Fruit fly (Drosophila melanogaster) whole organism, prepupa: ENCODE data around the gene CSN8.
A peak's percentile ranks its signal among the peaks of the same experiment; 100 is the strongest.

Experiments used
- CG10631 ChIP-seq: fragments of 200-800 bp; sonication (Bioruptor generic); optimal IDR thresholded peaks from 2 replicates; lab custom pipeline; 2016; ENCODE audit warnings: missing biosample characterization, missing genetic modification characterization
- CG10669 ChIP-seq: fragments of 200-800 bp; sonication (Bioruptor generic); optimal IDR thresholded peaks from 3 replicates; lab custom pipeline; 2018; ENCODE audit warnings: missing biosample characterization, mild to moderate bottlenecking, missing genetic modification characterization, moderate library complexity
- CG11762 ChIP-seq: fragments of 200-800 bp; sonication (Bioruptor generic); optimal IDR thresholded peaks from 3 replicates; lab custom pipeline; 2016; ENCODE audit warnings: missing biosample characterization, missing genetic modification characterization; ENCODE audit not compliant: insufficient read depth
- CG15336 ChIP-seq: fragments of 200-800 bp; sonication (Bioruptor generic); IDR thresholded peaks from 2 replicates; pipeline ENCODE4 v1.3.6; 2022; ENCODE audit warnings: missing biosample characterization, missing genetic modification characterization
- CG1621 ChIP-seq: fragments of 200-800 bp; sonication (Bioruptor generic); optimal IDR thresholded peaks from 3 replicates; lab custom pipeline; 2018; ENCODE audit warnings: missing biosample characterization, mild to moderate bottlenecking, missing genetic modification characterization
- CG16779 ChIP-seq: fragments of 200-800 bp; sonication (Bioruptor generic); optimal IDR thresholded peaks from 3 replicates; lab custom pipeline; 2017; ENCODE audit warnings: missing biosample characterization, mild to moderate bottlenecking, missing genetic modification characterization
- CG3032 ChIP-seq: fragments of 200-800 bp; optimal IDR thresholded peaks from 2 replicates; lab custom pipeline; 2019; ENCODE audit warnings: missing biosample characterization, mild to moderate bottlenecking, missing genetic modification characterization, moderate library complexity
- CG31627 ChIP-seq: fragments of 200-800 bp; sonication (Bioruptor generic); optimal IDR thresholded peaks from 3 replicates; lab custom pipeline; 2016; ENCODE audit warnings: missing biosample characterization, missing genetic modification characterization
- CG32006 ChIP-seq: fragments of 200-800 bp; sonication (Bioruptor generic); optimal IDR thresholded peaks from 3 replicates; lab custom pipeline; 2017; ENCODE audit warnings: missing biosample characterization, mild to moderate bottlenecking, missing genetic modification characterization
- CG34406 ChIP-seq: fragments of 200-800 bp; sonication (Bioruptor generic); optimal IDR thresholded peaks from 3 replicates; lab custom pipeline; 2016; ENCODE audit warnings: missing biosample characterization, missing genetic modification characterization
- CG3919 ChIP-seq: fragments of 200-800 bp; sonication (Bioruptor generic); optimal IDR thresholded peaks from 3 replicates; lab custom pipeline; 2016; ENCODE audit warnings: missing biosample characterization, missing genetic modification characterization
- CG4318 ChIP-seq: fragments of 200-800 bp; sonication (Bioruptor generic); optimal IDR thresholded peaks from 3 replicates; lab custom pipeline; 2017; ENCODE audit warnings: missing biosample characterization, mild to moderate bottlenecking, missing genetic modification characterization
- CG6163 ChIP-seq: fragments of 200-800 bp; sonication (Bioruptor generic); IDR thresholded peaks from 3 replicates; pipeline ENCODE4 v1.3.6; 2022; ENCODE audit warnings: missing biosample characterization, missing genetic modification characterization
- CG6276 ChIP-seq: fragments of 200-800 bp; sonication (Bioruptor generic); optimal IDR thresholded peaks from 2 replicates; lab custom pipeline; 2017; ENCODE audit warnings: missing biosample characterization, mild to moderate bottlenecking, missing genetic modification characterization
- CG6792 ChIP-seq: fragments of 200-800 bp; sonication (Bioruptor generic); optimal IDR thresholded peaks from 3 replicates; lab custom pipeline; 2016; ENCODE audit warnings: missing biosample characterization, missing genetic modification characterization
- CG6854 ChIP-seq: fragments of 200-800 bp; sonication (Bioruptor generic); optimal IDR thresholded peaks from 2 replicates; lab custom pipeline; 2017; ENCODE audit warnings: missing biosample characterization, mild to moderate bottlenecking, missing genetic modification characterization
- CG8119 ChIP-seq: fragments of 200-800 bp; sonication (Bioruptor generic); IDR thresholded peaks from 3 replicates; pipeline ENCODE4 v1.3.6; 2022; ENCODE audit warnings: missing biosample characterization, missing genetic modification characterization
- CG8319 ChIP-seq: fragments of 200-800 bp; sonication (Bioruptor generic); optimal IDR thresholded peaks from 3 replicates; lab custom pipeline; 2016; ENCODE audit warnings: missing biosample characterization, missing genetic modification characterization
- CG9139 ChIP-seq: fragments of 200-800 bp; sonication (Bioruptor generic); optimal IDR thresholded peaks from 3 replicates; lab custom pipeline; 2017; ENCODE audit warnings: missing biosample characterization, mild to moderate bottlenecking, missing genetic modification characterization
- Eip78C ChIP-seq: fragments of 200-800 bp; sonication (Bioruptor generic); peaks from one replicate; lab custom pipeline; 2016; ENCODE audit warnings: missing biosample characterization, missing genetic modification characterization
- Eip93F ChIP-seq: fragments of 200-800 bp; sonication (Bioruptor generic); optimal IDR thresholded peaks from 2 replicates; lab custom pipeline; 2016; ENCODE audit warnings: missing biosample characterization, mild to moderate bottlenecking, missing genetic modification characterization
- Ets96B ChIP-seq: fragments of 200-800 bp; optimal IDR thresholded peaks from 2 replicates; lab custom pipeline; 2019; ENCODE audit warnings: missing biosample characterization, mild to moderate bottlenecking, missing genetic modification characterization, moderate library complexity
- Hr38 ChIP-seq: sonication (Bioruptor generic); optimal IDR thresholded peaks from 2 replicates; lab custom pipeline; 2016; ENCODE audit warnings: missing biosample characterization, missing genetic modification characterization
- Hr39 ChIP-seq: fragments of 200-800 bp; sonication (Bioruptor generic); optimal IDR thresholded peaks from 2 replicates; lab custom pipeline; 2016; ENCODE audit warnings: missing biosample characterization, missing genetic modification characterization
- Lpt ChIP-seq: fragments of 200-800 bp; sonication (Bioruptor generic); optimal IDR thresholded peaks from 3 replicates; lab custom pipeline; 2016; ENCODE audit warnings: missing biosample characterization, missing genetic modification characterization
- Met ChIP-seq: fragments of 200-800 bp; sonication (Bioruptor generic); optimal IDR thresholded peaks from 3 replicates; lab custom pipeline; 2016; ENCODE audit warnings: missing biosample characterization, missing genetic modification characterization
- OdsH ChIP-seq: fragments of 200-800 bp; sonication (Bioruptor generic); optimal IDR thresholded peaks from 3 replicates; lab custom pipeline; 2016; ENCODE audit warnings: missing biosample characterization, missing genetic modification characterization
- Sox102F ChIP-seq: fragments of 200-800 bp; sonication (Bioruptor generic); optimal IDR thresholded peaks from 2 replicates; lab custom pipeline; 2016; ENCODE audit warnings: missing biosample characterization, mild to moderate bottlenecking, missing genetic modification characterization
- achi ChIP-seq: fragments of 200-800 bp; sonication (Bioruptor generic); optimal IDR thresholded peaks from 3 replicates; lab custom pipeline; 2016; ENCODE audit warnings: missing biosample characterization, missing genetic modification characterization
- acj6 ChIP-seq: fragments of 200-800 bp; sonication (Bioruptor generic); optimal IDR thresholded peaks from 3 replicates; lab custom pipeline; 2016; ENCODE audit warnings: missing biosample characterization, missing genetic modification characterization
- cyc ChIP-seq: fragments of 200-800 bp; sonication (Bioruptor generic); optimal IDR thresholded peaks from 3 replicates; lab custom pipeline; 2016; ENCODE audit warnings: missing biosample characterization, missing genetic modification characterization
- dsx ChIP-seq: fragments of 200-800 bp; optimal IDR thresholded peaks from 3 replicates; lab custom pipeline; 2019; ENCODE audit warnings: missing biosample characterization, mild to moderate bottlenecking, missing genetic modification characterization, moderate library complexity; ENCODE audit not compliant: poor library complexity, severe bottlenecking
- eg ChIP-seq: fragments of 200-800 bp; sonication (Bioruptor generic); IDR thresholded peaks from 3 replicates; pipeline ENCODE4 v1.3.6; 2022; ENCODE audit warnings: missing biosample characterization, missing genetic modification characterization
- esn ChIP-seq: fragments of 200-800 bp; sonication (Bioruptor generic); optimal IDR thresholded peaks from 2 replicates; lab custom pipeline; 2016; ENCODE audit warnings: missing biosample characterization, mild to moderate bottlenecking, missing genetic modification characterization, moderate library complexity
- fd85E ChIP-seq: fragments of 200-800 bp; sonication (Bioruptor generic); optimal IDR thresholded peaks from 3 replicates; lab custom pipeline; 2016; ENCODE audit warnings: missing biosample characterization, missing genetic modification characterization
- fkh ChIP-seq: fragments of 200-800 bp; sonication (Bioruptor generic); optimal IDR thresholded peaks from 3 replicates; lab custom pipeline; 2017; ENCODE audit warnings: missing biosample characterization, mild to moderate bottlenecking, missing genetic modification characterization, moderate library complexity
- lz ChIP-seq: fragments of 200-800 bp; sonication (Bioruptor generic); optimal IDR thresholded peaks from 3 replicates; lab custom pipeline; 2016; ENCODE audit warnings: missing biosample characterization, missing genetic modification characterization
- pdm3 ChIP-seq: fragments of 200-800 bp; sonication (Bioruptor generic); optimal IDR thresholded peaks from 3 replicates; lab custom pipeline; 2016; ENCODE audit warnings: missing biosample characterization, missing genetic modification characterization
- ss ChIP-seq, 2 experiments: fragments of 200-800 bp; sonication (Bioruptor generic); optimal IDR thresholded peaks; 2 replicates in 1 of 2; 3 replicates in 1 of 2; lab custom pipeline; 2017 to 2018; ENCODE audit warnings: mild to moderate bottlenecking in 2 of 2, missing biosample characterization in 2 of 2, missing genetic modification characterization in 2 of 2, moderate library complexity in 1 of 2
- svp ChIP-seq: fragments of 200-800 bp; sonication (Bioruptor generic); peaks from one replicate; lab custom pipeline; 2016; ENCODE audit warnings: missing biosample characterization, missing genetic modification characterization
- topi ChIP-seq: fragments of 200-800 bp; sonication (Bioruptor generic); optimal IDR thresholded peaks from 3 replicates; lab custom pipeline; 2016; ENCODE audit warnings: missing biosample characterization, missing genetic modification characterization
- vri ChIP-seq: fragments of 200-800 bp; sonication (Bioruptor generic); optimal IDR thresholded peaks from 3 replicates; lab custom pipeline; 2016; ENCODE audit warnings: missing biosample characterization, mild to moderate bottlenecking, missing genetic modification characterization

CSN8 gene

dm6 chr2L:8319858-8320525 lies 44.7 kb upstream of the CSN8 start, which contains the start of the genes mtsh and strat (continued):
- TF ChIP-seq dsx (GFP tag; lab: Kevin White, UChicago), result peak; percentile 85

- 0 out of 3 replicates have a peak, but pooled peaks have one; percentile 13 for TF ChIP-seq CG8119
- TF ChIP-seq Eip93F (GFP tag; lab: Kevin White, UChicago), result no peak
- TF ChIP-seq achi (GFP tag; lab: Kevin White, UChicago), result no peak
- TF ChIP-seq CG1621 (tag; lab: Kevin White, UChicago), result no peak
- no peak for TF ChIP-seq fd85E (GFP tag; lab: Kevin White, UChicago)
- TF ChIP-seq dsx (GFP tag; lab: Kevin White, UChicago), result no peak
- no peak for TF ChIP-seq ss (GFP tag; optimal IDR thresholded peaks at IDR 0.05; lab: Kevin White, UChicago)
- TF ChIP-seq CG31627 (GFP tag; lab: Kevin White, UChicago), result no peak
- peak; percentile 37; the same call in 1 of the 2 replicates for TF ChIP-seq CG15336 (GFP tag; lab: Robert Waterston, UW)
- TF ChIP-seq eg, result 0 out of 3 replicates have a peak, but pooled peaks have one; percentile 13
- TF ChIP-seq CG6163, result no peak
- TF ChIP-seq CG34406 (GFP tag; lab: Kevin White, UChicago), result no peak
- TF ChIP-seq CG3919 (GFP tag; lab: Kevin White, UChicago), result no peak
- TF ChIP-seq svp (GFP tag; lab: Kevin White, UChicago), result no peak
Measured at dm6 chr2L:8325150-8325549, 39.5 kb upstream of the CSN8 start, which contains the start of gene CG7781. Gene CG7781, minus strand, starts transcription at chr2L:8325409.

dm6 chr2L:8326414-8327271 lies 38.0 kb upstream of the CSN8 start:
- TF ChIP-seq OdsH (GFP tag; lab: Kevin White, UChicago) (peak; percentile 36), CG6854 (GFP tag; lab: Kevin White, UChicago) (no peak), vri (GFP tag; lab: Kevin White, UChicago) (peak; percentile 3), CG10669 (GFP tag; lab: Kevin White, UChicago) (no peak), pdm3 (GFP tag; lab: Kevin White, UChicago) (peak; percentile 17), CG4318 (GFP tag; lab: Kevin White, UChicago) (peak; percentile 11), acj6 (peak; percentile 1), esn (GFP tag; lab: Kevin White, UChicago) (peak; percentile 58), CG8119 (peak; percentile 59), Ets96B (tag; lab: Kevin White, UChicago) (no peak), CG8319 (GFP tag; lab: Kevin White, UChicago) (no peak), CG6276 (no peak), Hr39 (peak; percentile 16), dsx (GFP tag; lab: Kevin White, UChicago) (peak; percentile 4), Hr38 (no peak), lz (GFP tag; lab: Kevin White, UChicago) (peak; percentile 30), CG16779 (tag; lab: Kevin White, UChicago) (no peak), CG9139 (no peak), Eip78C (GFP tag; lab: Kevin White, UChicago) (peak; percentile 80), Sox102F (peak; percentile 31), CG3919 (GFP tag; lab: Kevin White, UChicago) (no peak), fkh (GFP tag; lab: Kevin White, UChicago) (peak; percentile 19), CG15336 (GFP tag; lab: Robert Waterston, UW) (peak; percentile 62; the same call in 1 of the 2 replicates), CG34406 (GFP tag; lab: Kevin White, UChicago) (peak; percentile 41), Eip93F (GFP tag; lab: Kevin White, UChicago) (no peak), eg (peak; percentile 70; the same call in 1 of the 3 replicates), svp (GFP tag; lab: Kevin White, UChicago) (peak; percentile 91), topi (GFP tag; lab: Kevin White, UChicago) (peak; percentile 27), Met (GFP tag; lab: Kevin White, UChicago) (peak; percentile 44), CG32006 (GFP tag; lab: Kevin White, UChicago) (peak; percentile 46), CG31627 (GFP tag; lab: Kevin White, UChicago) (peak; percentile 6), CG10631 (peak; percentile 12), fd85E (GFP tag; lab: Kevin White, UChicago) (no peak), CG6792 (GFP tag; lab: Kevin White, UChicago) (peak; percentile 22), CG11762 (GFP tag; lab: Kevin White, UChicago) (no peak), cyc (GFP tag; lab: Kevin White, UChicago) (peak; percentile 35), CG3032 (tag; lab: Kevin White, UChicago) (no peak), Lpt (GFP tag; lab: Kevin White, UChicago) (no peak), ss (GFP tag; optimal IDR thresholded peaks at IDR 0.05; lab: Kevin White, UChicago) (no peak)
